Worm (Caenorhabditis elegans): ENCODE results near the gene T07F8.1.

DNA sequence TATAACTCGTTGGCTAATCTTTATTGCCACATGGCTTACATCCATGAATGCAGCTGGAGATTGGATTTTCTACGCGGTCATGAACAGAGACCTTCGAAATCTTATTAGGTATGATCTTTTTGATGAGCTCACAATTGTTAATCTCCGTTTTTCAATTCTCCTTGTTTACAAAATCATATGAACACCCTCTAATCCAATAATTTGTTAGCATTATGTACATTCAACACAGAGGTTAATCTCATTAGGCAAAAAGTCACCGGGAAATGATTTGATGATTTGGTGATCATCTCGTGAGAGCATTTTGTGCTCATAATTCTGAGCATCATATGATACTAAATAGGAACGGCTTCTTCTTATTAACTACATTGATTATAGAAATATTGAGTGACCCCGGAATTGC lies 2.0 kb upstream of the T07F8.1 start:
- no peak for TF ChIP-seq nhr-76 (tag; optimal IDR thresholded peaks at IDR 0.05)
- no peak for TF ChIP-seq nhr-11 (tag; optimal IDR thresholded peaks at IDR 0.05)
- no peak for TF ChIP-seq lin-39 (tag; optimal IDR thresholded peaks at IDR 0.05)
- no peak for TF ChIP-seq ceh-20 (GFP tag; IDR thresholded peaks at IDR 0.05)
